Worm (Caenorhabditis elegans): ENCODE measurements around the gene F13E9.16.

F13E9.16 gene

DNA sequence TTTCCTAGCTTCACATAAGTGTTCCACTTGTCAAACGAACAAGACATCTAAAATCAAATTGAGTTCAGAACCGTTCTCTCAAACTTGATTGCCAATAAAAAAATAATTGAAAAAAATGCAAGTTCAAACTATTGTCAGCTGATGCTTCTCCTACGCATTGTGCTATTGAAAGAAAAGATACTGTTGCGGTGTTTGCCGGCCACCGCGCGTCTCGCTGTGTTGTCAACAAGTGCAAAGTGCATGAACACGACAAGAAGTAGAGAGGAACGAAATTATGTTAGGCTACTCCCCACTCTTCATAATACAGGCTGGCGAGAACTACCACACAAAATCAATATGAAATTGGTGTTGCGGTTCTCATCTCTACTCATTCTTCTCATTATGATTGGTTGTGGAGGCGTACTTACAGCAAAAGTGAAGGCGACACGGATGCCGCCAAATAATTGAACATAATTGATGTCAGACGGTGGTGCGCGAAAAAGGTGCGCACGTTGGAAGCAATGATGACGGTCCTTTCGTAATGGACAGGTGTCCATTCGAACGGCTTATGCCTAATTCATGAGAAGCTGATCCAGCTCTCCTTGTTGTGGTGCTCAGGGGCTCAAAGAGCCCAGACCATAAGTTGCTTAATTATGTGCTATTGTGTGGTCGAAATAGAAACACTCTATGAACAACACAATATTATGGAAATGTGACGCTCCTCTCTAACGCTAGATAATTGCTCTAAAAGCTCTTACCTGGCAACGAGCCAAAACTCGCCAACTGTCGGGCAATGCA lies 19.6 kb downstream of the F13E9.16 start:
- TF ChIP-seq vab-7 (GFP tag; IDR thresholded peaks at IDR 0.05): no peak
- TF ChIP-seq R02D3.7 (tag; optimal IDR thresholded peaks at IDR 0.05): no peak
- no peak for TF ChIP-seq F49E8.2 (tag; optimal IDR thresholded peaks at IDR 0.05; ENCODE audit: borderline replicate concordance)
- TF ChIP-seq lin-29 (GFP tag; IDR thresholded peaks at IDR 0.05): no peak
- TF ChIP-seq ctbp-1 (GFP tag; IDR thresholded peaks at IDR 0.05): no peak
- TF ChIP-seq egl-43 (GFP tag; IDR thresholded peaks at IDR 0.05): no peak
- peak in 1 of 2 experiments; percentile 89 for TF ChIP-seq unc-62 (GFP tag; optimal IDR thresholded peaks at IDR 0.05 in 1 of 2)
- TF ChIP-seq unc-62 (tag; optimal IDR thresholded peaks at IDR 0.05): no peak
- TF ChIP-seq Y5F2A.4 (GFP tag; optimal IDR thresholded peaks at IDR 0.05): no peak
- TF ChIP-seq daf-16 (GFP tag; optimal IDR thresholded peaks at IDR 0.05): no peak
- peak; percentile 71 for TF ChIP-seq daf-16 (tag; optimal IDR thresholded peaks at IDR 0.05)
- 0 out of 2 replicates have a peak, but pooled peaks have one; percentile 9 for TF ChIP-seq F26F4.8 (GFP tag; conservative IDR thresholded peaks at IDR 0.05)
- no peak for TF ChIP-seq lin-1 (GFP tag; IDR thresholded peaks at IDR 0.05)
- no peak for TF ChIP-seq nhr-48 (tag; optimal IDR thresholded peaks at IDR 0.05)
- TF ChIP-seq nhr-102 (tag; optimal IDR thresholded peaks at IDR 0.05): no peak

ce11 chrIV:10864031-10864430 lies 23.2 kb downstream of the F13E9.16 start, which contains the start of gene nish-1:
Gene nish-1, plus strand, starts transcription at chrIV:10864331.
- TF ChIP-seq F26F4.8 (GFP tag; conservative IDR thresholded peaks at IDR 0.05): no peak
- no peak for TF ChIP-seq ZK546.5 (tag; optimal IDR thresholded peaks at IDR 0.05)
- no peak for TF ChIP-seq mdl-1 (tag; optimal IDR thresholded peaks at IDR 0.05)
- no peak for TF ChIP-seq spr-3 (GFP tag; optimal IDR thresholded peaks at IDR 0.05)
- TF ChIP-seq lin-39 (tag; optimal IDR thresholded peaks at IDR 0.05): no peak
- TF ChIP-seq unc-130 (GFP tag; optimal IDR thresholded peaks at IDR 0.05): no peak
- TF ChIP-seq nhr-41 (GFP tag; IDR thresholded peaks at IDR 0.05): no peak
- TF ChIP-seq tag-97 (GFP tag; IDR thresholded peaks at IDR 0.05): no peak
- TF ChIP-seq nhr-77 (tag; optimal IDR thresholded peaks at IDR 0.05): no peak
- TF ChIP-seq lin-1 (GFP tag; IDR thresholded peaks at IDR 0.05): no peak
- TF ChIP-seq dve-1 (tag; optimal IDR thresholded peaks at IDR 0.05; ENCODE audit: insufficient read depth): no peak
- no peak for TF ChIP-seq nhr-102 (tag; optimal IDR thresholded peaks at IDR 0.05)
- no peak for TF ChIP-seq ctbp-1 (GFP tag; IDR thresholded peaks at IDR 0.05)
- TF ChIP-seq dmd-6 (GFP tag; IDR thresholded peaks at IDR 0.05): no peak
- no peak for TF ChIP-seq fkh-10 (GFP tag; optimal IDR thresholded peaks at IDR 0.05)
- no peak for TF ChIP-seq T20F7.1 (GFP tag; optimal IDR thresholded peaks at IDR 0.05)

ce11 chrIV:10861102-10861501 lies 26.1 kb downstream of the F13E9.16 start, which contains the start of gene rbm-22:
Gene rbm-22, plus strand, starts transcription at chrIV:10861402.
- TF ChIP-seq fkh-10 (GFP tag; optimal IDR thresholded peaks at IDR 0.05): no peak
- TF ChIP-seq dmd-6 (GFP tag; IDR thresholded peaks at IDR 0.05): no peak
- TF ChIP-seq F49E8.2 (tag; optimal IDR thresholded peaks at IDR 0.05; ENCODE audit: borderline replicate concordance): no peak
- TF ChIP-seq Y5F2A.4 (GFP tag; optimal IDR thresholded peaks at IDR 0.05): no peak
- no peak for TF ChIP-seq nhr-48 (tag; optimal IDR thresholded peaks at IDR 0.05)

ce11 chrIV:10858300-10859016 lies 28.7 kb downstream of the F13E9.16 start, which contains the start of the genes T11G6.2 and hars-1:
Gene T11G6.2, minus strand, starts transcription at chrIV:10858496.
Gene hars-1, plus strand, starts transcription at chrIV:10858957.
- TF ChIP-seq F49E8.2 (tag; optimal IDR thresholded peaks at IDR 0.05; ENCODE audit: borderline replicate concordance) (no peak), nhr-10 (tag; optimal IDR thresholded peaks at IDR 0.05) (no peak), aha-1 (tag) (no peak), nhr-76 (tag; optimal IDR thresholded peaks at IDR 0.05) (no peak), mdl-1 (tag; optimal IDR thresholded peaks at IDR 0.05) (peak in 1 of 2 experiments; percentile 81), mxl-3 (GFP tag; optimal IDR thresholded peaks at IDR 0.05) (peak; percentile 98), dpl-1 (GFP tag; optimal IDR thresholded peaks at IDR 0.05) (no peak), Y75B8A.6 (GFP tag; IDR thresholded peaks at IDR 0.05) (no peak), F26F4.8 (GFP tag; conservative IDR thresholded peaks at IDR 0.05) (no peak), nhr-6 (tag; optimal IDR thresholded peaks at IDR 0.05) (peak; percentile 24), pqm-1 (tag; optimal IDR thresholded peaks at IDR 0.05) (peak; percentile 76), ceh-32 (tag; optimal IDR thresholded peaks at IDR 0.05; ENCODE audit: poor library complexity) (no peak), duxl-1 (tag; optimal IDR thresholded peaks at IDR 0.05; ENCODE audit: poor library complexity) (no peak), dve-1 (tag; optimal IDR thresholded peaks at IDR 0.05; ENCODE audit: insufficient read depth) (peak; percentile 36), nhr-28 (tag; optimal IDR thresholded peaks at IDR 0.05) (peak; percentile 76), nhr-77 (tag; optimal IDR thresholded peaks at IDR 0.05) (peak; percentile 74), lin-29 (GFP tag; IDR thresholded peaks at IDR 0.05) (no peak), ceh-28 (tag; optimal IDR thresholded peaks at IDR 0.05) (no peak), hlh-30 (tag; optimal IDR thresholded peaks at IDR 0.05; ENCODE audit: insufficient read depth) (peak; percentile 83), lsy-2 (tag; optimal IDR thresholded peaks at IDR 0.05) (peak in 1 of 2 experiments; percentile 40), cey-2 (tag; optimal IDR thresholded peaks at IDR 0.05; ENCODE audit: borderline replicate concordance, insufficient read depth) (no peak)
